Fruit fly (Drosophila melanogaster) whole organism, pupa: ENCODE results near the gene CG10283.

Experiments used
- CG14655 ChIP-seq: fragments of 200-800 bp; sonication (Bioruptor generic); optimal IDR thresholded peaks from 3 replicates; lab custom pipeline; 2017; ENCODE audit warnings: mild to moderate bottlenecking, missing biosample characterization, missing genetic modification reagents, missing genetic modification characterization
- CG34367 ChIP-seq: fragments of 200-800 bp; sonication (Bioruptor generic); optimal IDR thresholded peaks from 2 replicates; lab custom pipeline; 2018; ENCODE audit warnings: missing biosample characterization, mild to moderate bottlenecking, missing genetic modification characterization
- CG9948 ChIP-seq: fragments of 200-800 bp; sonication (Bioruptor generic); optimal IDR thresholded peaks from 2 replicates; lab custom pipeline; 2018; ENCODE audit warnings: missing biosample characterization, mild to moderate bottlenecking, missing genetic modification characterization, moderate library complexity
- EcR ChIP-seq: fragments of 200-800 bp; sonication (Bioruptor generic); optimal IDR thresholded peaks from 3 replicates; lab custom pipeline; 2019; ENCODE audit warnings: missing biosample characterization, missing genetic modification characterization, mild to moderate bottlenecking, moderate library complexity, missing genetic modification reagents
- Pif1A ChIP-seq: fragments of 200-800 bp; sonication (Bioruptor generic); optimal IDR thresholded peaks from 3 replicates; lab custom pipeline; 2016; ENCODE audit warnings: missing biosample characterization, missing genetic modification characterization
- gl ChIP-seq: fragments of 200-800 bp; sonication (Bioruptor generic); optimal IDR thresholded peaks from 2 replicates; lab custom pipeline; 2018; ENCODE audit warnings: missing biosample characterization, mild to moderate bottlenecking, missing genetic modification characterization
- rn ChIP-seq: fragments of 200-800 bp; sonication (Bioruptor generic); IDR thresholded peaks from 2 replicates; pipeline ENCODE4 v1.3.6; 2022; ENCODE audit warnings: missing biosample characterization, missing genetic modification characterization

DNA sequence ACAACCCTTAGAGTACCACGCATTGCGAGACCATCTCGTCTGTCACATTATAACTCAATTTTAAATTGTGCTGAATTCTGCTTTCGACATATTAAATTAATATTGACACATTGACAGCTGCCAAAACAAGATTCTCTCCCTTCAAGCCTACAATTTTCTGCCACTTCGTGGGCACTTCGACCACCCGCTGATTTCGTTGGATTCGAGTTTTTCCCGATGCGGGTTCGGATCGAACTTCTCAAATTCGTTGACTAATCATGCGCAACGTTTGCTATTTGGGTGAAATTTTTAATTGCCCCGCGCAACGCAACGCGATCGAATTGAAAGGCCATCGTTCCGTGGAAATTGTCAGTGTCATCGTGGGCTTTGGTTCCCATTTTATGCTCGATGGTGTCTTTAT lies 22.6 kb upstream of the CG10283 start:
- TF ChIP-seq rn (GFP tag; lab: Robert Waterston, UW): no peak
- TF ChIP-seq gl (tag; lab: Kevin White, UChicago): no peak
- no peak for TF ChIP-seq CG34367
- no peak for TF ChIP-seq CG9948
- TF ChIP-seq EcR: no peak
- no peak for TF ChIP-seq Pif1A
- TF ChIP-seq CG14655 (GFP tag; lab: Kevin White, UChicago): no peak
